Worm (Caenorhabditis elegans): ENCODE measurements around the gene sucl-1.

ce11 chrX:14743210-14743609, 10.6 kb upstream of the sucl-1 start:
- TF ChIP-seq unc-130 (GFP tag; optimal IDR thresholded peaks at IDR 0.05) (no peak), snpc-1.2 (GFP tag; IDR thresholded peaks at IDR 0.05) (no peak), lin-39 (tag; optimal IDR thresholded peaks at IDR 0.05) (no peak), ztf-11 (tag; optimal IDR thresholded peaks at IDR 0.05) (no peak), nhr-76 (tag; optimal IDR thresholded peaks at IDR 0.05) (no peak), nhr-111 (GFP tag; optimal IDR thresholded peaks at IDR 0.05) (no peak), pqm-1 (tag; optimal IDR thresholded peaks at IDR 0.05) (no peak), nhr-102 (tag; optimal IDR thresholded peaks at IDR 0.05) (peak; percentile 59), aly-2 (tag; optimal IDR thresholded peaks at IDR 0.05) (no peak), ces-1 (GFP tag; optimal IDR thresholded peaks at IDR 0.05) (no peak), lsy-2 (tag; optimal IDR thresholded peaks at IDR 0.05) (no peak), zip-11 (GFP tag; IDR thresholded peaks at IDR 0.05) (no peak)
